Worm (Caenorhabditis elegans) whole organism, L2 larva: ENCODE data around the gene cpn-2.

Source experiments
- R02D3.7 ChIP-seq: fragments of 150-350 bp; optimal IDR thresholded peaks from 2 replicates; lab custom pipeline; 2014; ENCODE audit warnings: missing biosample characterization, missing genetic modification characterization
- ZK546.5 ChIP-seq: sonication (generic microtip); optimal IDR thresholded peaks from 2 replicates; lab custom pipeline; 2017; ENCODE audit warnings: missing biosample characterization, missing genetic modification characterization
- crh-2 ChIP-seq: sonication (generic microtip); optimal IDR thresholded peaks from 2 replicates; lab custom pipeline; 2017; ENCODE audit warnings: missing biosample characterization, missing genetic modification characterization
- egl-27 ChIP-seq: sonication (generic microtip); optimal IDR thresholded peaks from 3 replicates; lab custom pipeline; 2017; ENCODE audit warnings: missing biosample characterization, missing genetic modification reagents, missing genetic modification characterization
- fos-1 ChIP-seq: fragments of 150-350 bp; optimal IDR thresholded peaks from 2 replicates; lab custom pipeline; 2014; ENCODE audit warnings: missing biosample characterization, missing genetic modification characterization
- lin-13 ChIP-seq: fragments of 150-350 bp; optimal IDR thresholded peaks from 2 replicates; lab custom pipeline; 2014; ENCODE audit warnings: missing biosample characterization, missing genetic modification reagents, missing genetic modification characterization
- mab-5 ChIP-seq: fragments of 150-350 bp; optimal IDR thresholded peaks from 2 replicates; lab custom pipeline; 2014; ENCODE audit warnings: missing biosample characterization, missing genetic modification characterization
- mbf-1 ChIP-seq: sonication (generic microtip); optimal IDR thresholded peaks from 2 replicates; lab custom pipeline; 2017; ENCODE audit warnings: missing biosample characterization, missing genetic modification characterization
- nhr-237 ChIP-seq: fragments of 150-350 bp; optimal IDR thresholded peaks from 2 replicates; lab custom pipeline; 2014; ENCODE audit warnings: missing biosample characterization, missing genetic modification characterization
- nhr-6 ChIP-seq: fragments of 150-350 bp; optimal IDR thresholded peaks from 2 replicates; lab custom pipeline; 2014; ENCODE audit warnings: missing biosample characterization, missing genetic modification characterization
- sma-9 ChIP-seq, 2 experiments: fragments of 150-350 bp in 1 of 2; sonication (generic microtip) in 1 of 2; optimal IDR thresholded peaks; 2 replicates each; lab custom pipeline; 2014 to 2016; ENCODE audit warnings: missing genetic modification characterization in 2 of 2, mild to moderate bottlenecking in 1 of 2, missing biosample characterization in 1 of 2, missing compliant biosample characterization in 1 of 2, missing genetic modification reagents in 1 of 2, moderate library complexity in 1 of 2
- unc-39 ChIP-seq: fragments of 150-350 bp; optimal IDR thresholded peaks from 2 replicates; lab custom pipeline; 2014; ENCODE audit warnings: missing biosample characterization, missing genetic modification characterization
- unc-55 ChIP-seq: fragments of 150-350 bp; sonication (generic microtip); optimal IDR thresholded peaks from 3 replicates; lab custom pipeline; 2014; ENCODE audit warnings: missing biosample characterization, missing genetic modification reagents, missing genetic modification characterization
- ztf-1 ChIP-seq: fragments of 200-800 bp; sonication (Bioruptor generic); conservative IDR thresholded peaks from 2 replicates; pipeline ENCODE4 v1.3.6; 2022; ENCODE audit warnings: missing genetic modification characterization, missing compliant biosample characterization

DNA sequence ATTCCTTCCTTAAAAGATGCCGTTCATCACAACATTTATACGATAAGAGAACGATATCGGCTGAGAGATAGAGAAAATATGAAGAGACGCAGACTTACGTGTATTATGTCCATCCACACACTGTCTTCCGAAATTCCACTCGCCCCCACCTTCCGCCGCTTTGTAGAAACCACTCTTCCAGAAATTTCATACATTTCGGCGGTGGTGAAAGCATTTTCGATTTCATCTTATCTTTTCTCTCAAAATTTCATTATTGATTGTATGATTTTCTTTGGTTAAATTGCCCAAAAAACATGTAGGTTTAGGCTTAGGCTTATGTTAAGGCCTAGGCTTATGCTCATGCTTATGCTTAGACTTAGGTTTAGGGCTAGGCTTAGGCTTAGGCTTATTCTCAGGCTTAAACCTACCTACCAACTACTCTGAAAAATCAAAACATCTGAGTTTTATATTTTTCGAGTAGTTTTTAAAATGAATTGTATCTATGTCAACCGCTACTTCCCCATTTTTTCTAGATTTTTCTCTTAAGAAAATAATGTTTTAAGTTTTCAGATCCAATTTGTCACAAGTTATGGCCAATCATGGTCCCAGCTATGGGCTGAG, at the start of gene cpn-2:
- TF ChIP-seq nhr-6 (tag; lab: Kevin White, UChicago) (no peak), egl-27 (tag; lab: Kevin White, UChicago) (no peak), R02D3.7 (tag; lab: Kevin White, UChicago) (no peak), fos-1 (tag; lab: Kevin White, UChicago) (no peak), ZK546.5 (no peak), lin-13 (GFP tag; lab: Kevin White, UChicago) (no peak), crh-2 (no peak), mab-5 (tag; lab: Kevin White, UChicago) (no peak), unc-39 (tag; lab: Kevin White, UChicago) (no peak), nhr-237 (tag; lab: Kevin White, UChicago) (no peak), unc-55 (GFP tag; lab: Kevin White, UChicago) (no peak), sma-9 (GFP tag; optimal IDR thresholded peaks at IDR 0.05; lab: Kevin White, UChicago) (no peak), sma-9 (tag; optimal IDR thresholded peaks at IDR 0.05; lab: Kevin White, UChicago) (no peak), mbf-1 (tag; lab: Kevin White, UChicago) (no peak), ztf-1 (GFP tag; lab: Robert Waterston, UW) (no peak)
